Worm (Caenorhabditis elegans) whole organism, L3 larva: ENCODE results near the gene atg-16.1.

Experiments used
- ZK546.5 ChIP-seq: sonication (generic microtip); optimal IDR thresholded peaks from 2 replicates; lab custom pipeline; 2017; ENCODE audit warnings: missing biosample characterization, missing genetic modification characterization
- aly-2 ChIP-seq: fragments of 150-350 bp; optimal IDR thresholded peaks from 2 replicates; lab custom pipeline; 2014; ENCODE audit warnings: missing biosample characterization, missing genetic modification characterization
- ceh-28 ChIP-seq: fragments of 150-350 bp; optimal IDR thresholded peaks from 2 replicates; lab custom pipeline; 2014; ENCODE audit warnings: missing biosample characterization, missing genetic modification reagents, missing genetic modification characterization
- ceh-9 ChIP-seq: sonication (generic microtip); optimal IDR thresholded peaks from 2 replicates; lab custom pipeline; 2018; ENCODE audit warnings: missing biosample characterization, missing genetic modification characterization
- daf-12 ChIP-seq: fragments of 150-350 bp; optimal IDR thresholded peaks from 2 replicates; lab custom pipeline; 2014; ENCODE audit warnings: missing biosample characterization, missing genetic modification reagents, missing genetic modification characterization
- egl-27 ChIP-seq: sonication (generic microtip); optimal IDR thresholded peaks from 4 replicates; lab custom pipeline; 2017; ENCODE audit warnings: missing biosample characterization, missing genetic modification reagents, missing genetic modification characterization
- elt-1 ChIP-seq: fragments of 150-350 bp; optimal IDR thresholded peaks from 2 replicates; lab custom pipeline; 2014; ENCODE audit warnings: missing biosample characterization, missing genetic modification characterization
- elt-2 ChIP-seq: sonication (generic microtip); optimal IDR thresholded peaks from 2 replicates; lab custom pipeline; 2016; ENCODE audit warnings: missing genetic modification reagents, mild to moderate bottlenecking, missing genetic modification characterization, missing compliant biosample characterization
- elt-3 ChIP-seq, 3 experiments: fragments of 150-350 bp in 1 of 3; sonication (generic microtip) in 2 of 3; optimal IDR thresholded peaks; 2 replicates in 2 of 3; 4 replicates in 1 of 3; lab custom pipeline; 2014 to 2017; ENCODE audit warnings: missing biosample characterization in 3 of 3, missing genetic modification characterization in 3 of 3
- eor-1 ChIP-seq, 2 experiments: fragments of 150-350 bp; optimal IDR thresholded peaks; 2 replicates each; lab custom pipeline; 2014 to 2018; ENCODE audit warnings: missing biosample characterization in 2 of 2, missing genetic modification characterization in 2 of 2
- fkh-10 ChIP-seq: sonication (generic microtip); optimal IDR thresholded peaks from 2 replicates; lab custom pipeline; 2017; ENCODE audit warnings: missing biosample characterization, missing genetic modification reagents, missing genetic modification characterization
- fkh-2 ChIP-seq: fragments of 150-350 bp; optimal IDR thresholded peaks from 2 replicates; lab custom pipeline; 2014; ENCODE audit warnings: missing biosample characterization, missing genetic modification reagents, missing genetic modification characterization
- fos-1 ChIP-seq: fragments of 150-350 bp; optimal IDR thresholded peaks from 2 replicates; lab custom pipeline; 2014; ENCODE audit warnings: missing biosample characterization, missing genetic modification characterization
- hmg-11 ChIP-seq: sonication (generic microtip); optimal IDR thresholded peaks from 2 replicates; lab custom pipeline; 2016; ENCODE audit warnings: missing genetic modification characterization, missing compliant biosample characterization
- jun-1 ChIP-seq: fragments of 150-350 bp; optimal IDR thresholded peaks from 2 replicates; lab custom pipeline; 2014; ENCODE audit warnings: missing biosample characterization, missing genetic modification reagents, missing genetic modification characterization
- lin-15B ChIP-seq: fragments of 150-350 bp; optimal IDR thresholded peaks from 2 replicates; lab custom pipeline; 2014; ENCODE audit warnings: missing biosample characterization, missing genetic modification characterization
- lin-39 ChIP-seq: fragments of 150-350 bp; optimal IDR thresholded peaks from 2 replicates; lab custom pipeline; 2018; ENCODE audit warnings: missing biosample characterization, missing genetic modification reagents, missing genetic modification characterization
- lsy-12 ChIP-seq: sonication (generic microtip); optimal IDR thresholded peaks from 2 replicates; lab custom pipeline; 2016; ENCODE audit warnings: mild to moderate bottlenecking, missing genetic modification characterization, missing compliant biosample characterization
- mdl-1 ChIP-seq: fragments of 150-350 bp; optimal IDR thresholded peaks from 2 replicates; lab custom pipeline; 2014; ENCODE audit warnings: missing biosample characterization, missing genetic modification characterization
- mml-1 ChIP-seq: fragments of 150-350 bp; sonication (generic microtip); optimal IDR thresholded peaks from 3 replicates; lab custom pipeline; 2014; ENCODE audit warnings: missing biosample characterization, missing genetic modification characterization
- nfya-1 ChIP-seq: sonication (generic microtip); optimal IDR thresholded peaks from 2 replicates; lab custom pipeline; 2017; ENCODE audit warnings: missing genetic modification characterization, mild to moderate bottlenecking, missing compliant biosample characterization, antibody characterized with exemption, moderate library complexity; ENCODE audit not compliant: insufficient read depth
- nhr-11 ChIP-seq: fragments of 150-350 bp; optimal IDR thresholded peaks from 2 replicates; lab custom pipeline; 2014; ENCODE audit warnings: missing biosample characterization, missing genetic modification characterization
- nhr-12 ChIP-seq: fragments of 150-350 bp; optimal IDR thresholded peaks from 2 replicates; lab custom pipeline; 2014; ENCODE audit warnings: missing biosample characterization, missing genetic modification characterization
- nhr-23 ChIP-seq: fragments of 150-350 bp; optimal IDR thresholded peaks from 2 replicates; lab custom pipeline; 2014; ENCODE audit warnings: missing biosample characterization, missing genetic modification reagents, missing genetic modification characterization
- nhr-25 ChIP-seq: sonication (generic microtip); optimal IDR thresholded peaks from 2 replicates; lab custom pipeline; 2017; ENCODE audit warnings: missing biosample characterization, missing genetic modification characterization
- nhr-28 ChIP-seq: fragments of 150-350 bp; optimal IDR thresholded peaks from 2 replicates; lab custom pipeline; 2014; ENCODE audit warnings: missing biosample characterization, missing genetic modification characterization
- nhr-43 ChIP-seq: sonication (generic microtip); optimal IDR thresholded peaks from 2 replicates; lab custom pipeline; 2016; ENCODE audit warnings: mild to moderate bottlenecking, missing genetic modification characterization, missing compliant biosample characterization; ENCODE audit not compliant: poor library complexity, severe bottlenecking
- nhr-67 ChIP-seq: fragments of 150-350 bp; optimal IDR thresholded peaks from 2 replicates; lab custom pipeline; 2014; ENCODE audit warnings: missing biosample characterization, missing genetic modification characterization
- nhr-76 ChIP-seq: fragments of 150-350 bp; sonication (generic microtip); optimal IDR thresholded peaks from 5 replicates; lab custom pipeline; 2014; ENCODE audit warnings: missing biosample characterization, missing genetic modification characterization
- nhr-77 ChIP-seq: fragments of 150-350 bp; optimal IDR thresholded peaks from 2 replicates; lab custom pipeline; 2014; ENCODE audit warnings: missing biosample characterization, missing genetic modification characterization
- pha-4 ChIP-seq: fragments of 150-350 bp; optimal IDR thresholded peaks from 2 replicates; lab custom pipeline; 2014; ENCODE audit warnings: missing biosample characterization, missing genetic modification reagents, missing genetic modification characterization
- pqm-1 ChIP-seq: fragments of 150-350 bp; optimal IDR thresholded peaks from 2 replicates; lab custom pipeline; 2017; ENCODE audit warnings: missing biosample characterization, missing genetic modification characterization, inconsistent platforms
- sea-2 ChIP-seq: fragments of 150-350 bp; sonication (generic microtip); optimal IDR thresholded peaks from 4 replicates; lab custom pipeline; 2014; ENCODE audit warnings: missing biosample characterization, missing genetic modification reagents, missing genetic modification characterization
- snpc-4 ChIP-seq: fragments of 150-350 bp; optimal IDR thresholded peaks from 2 replicates; lab custom pipeline; 2014; ENCODE audit warnings: missing biosample characterization, missing genetic modification characterization
- tbx-2 ChIP-seq: sonication (generic microtip); optimal IDR thresholded peaks from 2 replicates; lab custom pipeline; 2016; ENCODE audit warnings: mild to moderate bottlenecking, missing genetic modification characterization, missing compliant biosample characterization
- unc-39 ChIP-seq: sonication (generic microtip); optimal IDR thresholded peaks from 4 replicates; lab custom pipeline; 2017; ENCODE audit warnings: missing biosample characterization, missing genetic modification characterization
- zag-1 ChIP-seq: fragments of 150-350 bp; optimal IDR thresholded peaks from 2 replicates; lab custom pipeline; 2014; ENCODE audit warnings: missing biosample characterization, missing genetic modification characterization
- ztf-4 ChIP-seq: fragments of 150-350 bp; optimal IDR thresholded peaks from 2 replicates; lab custom pipeline; 2014; ENCODE audit warnings: missing biosample characterization, missing genetic modification characterization

The atg-16.1 gene

DNA sequence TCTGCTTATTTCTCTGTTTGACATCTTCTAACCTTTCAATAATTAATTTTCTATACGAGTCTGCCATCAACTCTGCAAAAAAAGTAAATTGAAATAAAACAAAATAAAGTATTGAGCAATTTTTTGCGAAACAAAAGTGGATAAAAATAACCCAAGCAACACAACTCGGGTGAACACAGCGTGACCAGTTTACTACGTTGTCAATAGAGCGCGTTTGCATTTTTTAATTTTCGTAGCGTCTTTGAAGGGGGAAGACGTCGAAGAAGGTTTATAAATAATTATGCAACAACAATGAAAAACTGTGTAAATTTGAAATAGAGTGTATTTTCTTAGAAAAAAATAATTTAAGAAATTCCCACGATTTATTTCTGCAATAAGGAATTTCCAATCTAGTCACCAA lies at the start of gene atg-16.1:
Gene atg-16.1 (minus strand): TSS at position 76 of the 400 bp plus-strand sequence.
- TF ChIP-seq pha-4 (tag; lab: Kevin White, UChicago) (peak; percentile 74), nhr-77 (tag; lab: Kevin White, UChicago) (no peak), nhr-23 (tag; lab: Kevin White, UChicago) (peak; percentile 35), fos-1 (tag; lab: Kevin White, UChicago) (no peak), snpc-4 (tag; lab: Kevin White, UChicago) (peak; percentile 68), hmg-11 (peak; percentile 27), nfya-1 (tag; lab: Kevin White, UChicago) (peak; percentile 59), lin-39 (tag; lab: Kevin White, UChicago) (peak; percentile 30), lin-15B (tag; lab: Kevin White, UChicago) (peak; percentile 62), pqm-1 (tag; lab: Kevin White, UChicago) (peak; percentile 7), ceh-28 (tag; lab: Kevin White, UChicago) (no peak), nhr-76 (tag; lab: Kevin White, UChicago) (no peak), nhr-67 (tag; lab: Kevin White, UChicago) (no peak), nhr-25 (tag; lab: Kevin White, UChicago) (peak; percentile 52), aly-2 (tag; lab: Kevin White, UChicago) (no peak), lsy-12 (tag; lab: Kevin White, UChicago) (no peak)

DNA sequence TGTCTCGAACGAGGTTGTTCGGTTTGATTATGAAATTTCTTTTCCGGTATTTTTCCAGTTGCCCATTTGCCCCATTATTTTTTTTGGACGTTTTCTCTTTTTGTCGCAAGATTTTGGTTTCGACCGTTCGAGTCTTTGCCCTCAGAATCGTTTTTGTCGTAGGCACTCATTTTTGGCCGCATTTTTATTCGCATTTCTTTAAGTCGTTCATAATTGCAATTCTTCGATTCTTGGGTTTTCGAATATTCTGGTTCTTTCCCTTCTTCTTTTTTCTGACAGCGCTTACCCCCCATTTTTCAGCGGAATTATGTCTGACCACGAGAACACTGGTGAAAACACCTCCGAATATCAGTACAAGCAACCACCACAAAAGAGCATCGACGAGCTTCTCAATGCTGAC lies 45.9 kb upstream of the atg-16.1 start, which contains the start of gene rhi-1:
Gene rhi-1 (plus strand): TSS at position 301 of the 400 bp plus-strand sequence.
- TF ChIP-seq ceh-28 (tag; lab: Kevin White, UChicago) (no peak), nhr-43 (tag; lab: Kevin White, UChicago) (no peak), sea-2 (GFP tag; lab: Kevin White, UChicago) (no peak), lin-15B (tag; lab: Kevin White, UChicago) (no peak), fos-1 (tag; lab: Kevin White, UChicago) (no peak), nhr-12 (tag; lab: Kevin White, UChicago) (no peak), jun-1 (tag; lab: Kevin White, UChicago) (no peak), ZK546.5 (no peak), elt-1 (no peak), fkh-10 (no peak), ztf-4 (tag; lab: Kevin White, UChicago) (no peak), nhr-67 (tag; lab: Kevin White, UChicago) (no peak), mml-1 (tag; lab: Kevin White, UChicago) (no peak), ceh-9 (tag; lab: Kevin White, UChicago) (no peak)

DNA sequence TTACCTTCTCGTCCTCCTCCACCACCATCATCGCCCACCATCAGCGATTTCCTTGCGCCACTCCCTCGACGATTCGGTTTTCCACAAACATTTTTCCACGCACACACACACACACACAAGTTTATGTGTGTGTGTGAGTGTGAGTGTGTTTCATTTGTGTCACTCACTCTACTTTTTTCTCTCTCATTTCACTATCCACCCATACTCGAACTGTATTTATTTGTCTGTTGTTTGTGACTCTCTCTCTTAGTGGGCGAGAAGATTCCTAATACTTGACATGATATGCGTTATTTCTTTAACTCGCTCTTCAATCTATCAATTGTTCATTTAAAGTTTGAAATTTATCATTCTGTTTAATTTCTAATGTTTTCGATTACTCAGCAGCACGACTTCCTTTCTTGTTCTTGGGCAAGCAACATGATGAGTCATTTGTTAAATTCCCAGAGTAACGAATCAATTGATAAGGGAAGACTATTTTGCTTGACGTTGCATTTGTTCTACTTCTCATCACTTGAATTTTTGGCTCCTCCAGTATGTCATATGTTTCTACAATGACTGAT lies 44.9 kb upstream of the atg-16.1 start:
- TF ChIP-seq nhr-25 (tag; lab: Kevin White, UChicago) (peak; percentile 24), zag-1 (no peak), tbx-2 (tag; lab: Kevin White, UChicago) (no peak), fkh-2 (no peak), lin-39 (tag; lab: Kevin White, UChicago) (no peak), nhr-67 (tag; lab: Kevin White, UChicago) (no peak), nfya-1 (tag; lab: Kevin White, UChicago) (no peak), mml-1 (tag; lab: Kevin White, UChicago) (no peak), snpc-4 (tag; lab: Kevin White, UChicago) (no peak), fkh-10 (no peak), fos-1 (tag; lab: Kevin White, UChicago) (no peak), elt-1 (no peak), elt-2 (tag; lab: Kevin White, UChicago) (peak; percentile 63), mdl-1 (tag; lab: Kevin White, UChicago) (no peak), unc-39 (tag; lab: Kevin White, UChicago) (no peak), pha-4 (tag; lab: Kevin White, UChicago) (peak; percentile 67), ceh-28 (tag; lab: Kevin White, UChicago) (peak; percentile 1), ZK546.5 (no peak), jun-1 (tag; lab: Kevin White, UChicago) (peak; percentile 34), pqm-1 (tag; lab: Kevin White, UChicago) (peak; percentile 57), aly-2 (tag; lab: Kevin White, UChicago) (no peak), egl-27 (tag; lab: Kevin White, UChicago) (no peak), elt-3 (tag; optimal IDR thresholded peaks at IDR 0.05; lab: Kevin White, UChicago) (no peak), lin-15B (tag; lab: Kevin White, UChicago) (no peak), hmg-11 (no peak), nhr-28 (tag; lab: Kevin White, UChicago) (no peak), daf-12 (no peak), nhr-77 (tag; lab: Kevin White, UChicago) (no peak), eor-1 (tag; optimal IDR thresholded peaks at IDR 0.05; lab: Kevin White, UChicago) (no peak), nhr-11 (no peak), ceh-9 (tag; lab: Kevin White, UChicago) (no peak)
